Worm (Caenorhabditis elegans) whole organism, late embryonic: ENCODE results near the gene srh-146.

Source experiments
- ama-1 ChIP-seq: fragments of 150-350 bp; optimal IDR thresholded peaks from 2 replicates; lab custom pipeline; 2014
- ceh-2 ChIP-seq: sonication (generic microtip); optimal IDR thresholded peaks from 2 replicates; lab custom pipeline; 2016; ENCODE audit warnings: missing genotype, missing genetic modification characterization, missing compliant biosample characterization
- ceh-34 ChIP-seq: sonication (generic microtip); optimal IDR thresholded peaks from 2 replicates; lab custom pipeline; 2016; ENCODE audit warnings: mild to moderate bottlenecking, missing genetic modification characterization, missing compliant biosample characterization
- ceh-48 ChIP-seq: sonication (generic microtip); optimal IDR thresholded peaks from 2 replicates; lab custom pipeline; 2016; ENCODE audit warnings: missing genetic modification characterization, inconsistent platforms, missing compliant biosample characterization
- fkh-10 ChIP-seq: fragments of 150-350 bp; optimal IDR thresholded peaks from 2 replicates; lab custom pipeline; 2014; ENCODE audit warnings: missing biosample characterization, missing genetic modification reagents, missing genetic modification characterization
- nfya-1 ChIP-seq: sonication (generic microtip); optimal IDR thresholded peaks from 2 replicates; lab custom pipeline; 2017; ENCODE audit warnings: missing genetic modification characterization, mild to moderate bottlenecking, missing compliant biosample characterization, antibody characterized with exemption, moderate library complexity
- pax-1 ChIP-seq: fragments of 150-350 bp; optimal IDR thresholded peaks from 2 replicates; lab custom pipeline; 2014; ENCODE audit warnings: missing biosample characterization, missing genetic modification characterization
- tbx-2 ChIP-seq: sonication (generic microtip); optimal IDR thresholded peaks from 2 replicates; lab custom pipeline; 2016; ENCODE audit warnings: missing genetic modification characterization, missing compliant biosample characterization

DNA sequence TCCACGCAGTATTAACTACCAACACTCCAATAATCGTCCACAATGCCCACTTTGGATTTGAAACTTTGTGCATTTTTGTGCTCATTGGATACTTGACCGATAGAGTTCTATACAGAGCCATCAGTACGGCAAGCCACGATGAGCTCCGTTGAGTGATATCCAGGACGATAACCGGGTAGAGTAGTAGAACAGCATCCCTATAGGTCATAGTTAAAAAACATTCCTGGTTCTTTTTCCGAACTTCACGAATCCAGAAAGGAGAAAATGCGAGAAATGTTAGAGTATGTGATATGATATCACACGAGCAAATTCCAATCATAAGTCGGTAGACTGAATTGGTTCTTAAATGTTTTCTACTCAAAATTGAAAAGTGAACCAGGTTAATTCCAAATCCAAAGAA lies 25.8 kb upstream of the srh-146 start:
- no peak for TF ChIP-seq ama-1
- no peak for TF ChIP-seq pax-1 (tag; lab: Kevin White, UChicago)
- TF ChIP-seq ceh-48 (tag; lab: Kevin White, UChicago) = no peak
- TF ChIP-seq fkh-10 (GFP tag; lab: Kevin White, UChicago) = no peak
- no peak for TF ChIP-seq tbx-2 (tag; lab: Kevin White, UChicago)
- no peak for TF ChIP-seq ceh-2 (tag; lab: Kevin White, UChicago)
- TF ChIP-seq ceh-34 (tag; lab: Kevin White, UChicago) = no peak
- no peak for TF ChIP-seq nfya-1 (tag; lab: Kevin White, UChicago)
